Fruit fly (Drosophila melanogaster): ENCODE data around the gene CG11396.

The CG11396 gene

dm6 chr3L:20809088-20809999 lies 21.4 kb upstream of the CG11396 start, which contains the start of the genes CG3634 and HIPP1:
TSS of gene CG3634 (minus strand) at chr3L:20809272.
TSS of gene HIPP1 (plus strand) at chr3L:20809669.
- TF ChIP-seq usp (GFP tag; optimal IDR thresholded peaks at IDR 0.05): no peak
- TF ChIP-seq psq (optimal IDR thresholded peaks at IDR 0.05): no peak
- no peak for TF ChIP-seq Dll (optimal IDR thresholded peaks at IDR 0.05)
- no peak for TF ChIP-seq pan (optimal IDR thresholded peaks at IDR 0.05)
- no peak for TF ChIP-seq EcR (GFP tag; optimal IDR thresholded peaks at IDR 0.05)
- TF ChIP-seq CG8478 (optimal IDR thresholded peaks at IDR 0.05): no peak

DNA sequence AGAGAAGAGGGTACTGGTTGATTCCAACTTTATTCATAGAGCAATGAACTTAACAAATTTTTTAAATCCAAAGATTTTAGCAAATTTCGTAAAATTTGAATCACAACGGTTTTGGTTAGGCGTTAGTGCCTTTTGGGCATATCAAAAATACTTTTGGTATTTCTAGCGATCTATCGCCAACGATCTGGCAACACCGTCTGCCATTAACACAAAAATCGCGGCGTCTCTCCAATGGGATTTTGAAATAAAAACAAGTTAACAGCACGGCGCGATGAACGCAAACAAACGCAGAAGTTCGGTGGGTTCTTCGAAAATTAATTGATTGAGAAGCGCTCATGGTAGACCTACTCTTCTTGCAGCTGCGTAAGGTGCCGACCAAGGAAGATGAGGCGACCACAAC lies 12.3 kb upstream of the CG11396 start, which contains the start of gene Spc105R:
TSS of gene Spc105R (plus strand) at position 203 of the 400 bp plus-strand sequence.
- TF ChIP-seq usp (GFP tag; optimal IDR thresholded peaks at IDR 0.05) (no peak), pan (optimal IDR thresholded peaks at IDR 0.05) (no peak), CG8478 (optimal IDR thresholded peaks at IDR 0.05) (no peak), Dll (optimal IDR thresholded peaks at IDR 0.05) (no peak), EcR (GFP tag; optimal IDR thresholded peaks at IDR 0.05) (no peak), psq (optimal IDR thresholded peaks at IDR 0.05) (no peak)

DNA sequence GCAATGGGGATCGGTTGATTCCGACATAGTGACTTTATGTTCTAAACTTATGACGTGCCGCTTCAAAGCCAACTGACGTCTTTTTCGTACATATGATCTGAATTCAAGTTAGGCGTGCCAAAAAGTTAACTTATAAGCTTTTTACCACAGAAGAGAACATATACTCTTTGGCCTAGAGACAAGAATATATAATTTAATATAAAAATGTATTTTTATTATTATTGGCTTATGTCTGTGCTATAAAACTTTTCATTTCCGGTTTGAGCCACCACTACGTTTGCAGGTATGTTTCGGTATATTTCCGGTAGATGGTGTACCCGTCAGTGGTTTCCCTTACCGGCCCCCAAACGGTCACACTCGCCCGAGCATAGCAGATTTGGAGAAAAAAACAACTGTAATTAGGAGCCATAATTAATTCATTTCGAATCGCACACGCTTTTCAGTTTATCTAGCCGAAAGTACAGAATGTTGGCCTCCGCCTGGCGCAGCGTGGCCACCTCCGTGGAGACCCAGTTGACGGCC lies 10.4 kb upstream of the CG11396 start, which contains the start of the genes CG3698 and tzn:
TSS of gene CG3698 (minus strand) at position 51 of the 522 bp plus-strand sequence.
TSS of gene tzn (plus strand) at position 321 of the 522 bp plus-strand sequence.
- TF ChIP-seq usp (GFP tag; optimal IDR thresholded peaks at IDR 0.05): no peak
- no peak for TF ChIP-seq EcR (GFP tag; optimal IDR thresholded peaks at IDR 0.05)
- no peak for TF ChIP-seq psq (optimal IDR thresholded peaks at IDR 0.05)
- no peak for TF ChIP-seq Dll (optimal IDR thresholded peaks at IDR 0.05)
- TF ChIP-seq CG8478 (optimal IDR thresholded peaks at IDR 0.05): no peak
- no peak for TF ChIP-seq pan (optimal IDR thresholded peaks at IDR 0.05)

DNA sequence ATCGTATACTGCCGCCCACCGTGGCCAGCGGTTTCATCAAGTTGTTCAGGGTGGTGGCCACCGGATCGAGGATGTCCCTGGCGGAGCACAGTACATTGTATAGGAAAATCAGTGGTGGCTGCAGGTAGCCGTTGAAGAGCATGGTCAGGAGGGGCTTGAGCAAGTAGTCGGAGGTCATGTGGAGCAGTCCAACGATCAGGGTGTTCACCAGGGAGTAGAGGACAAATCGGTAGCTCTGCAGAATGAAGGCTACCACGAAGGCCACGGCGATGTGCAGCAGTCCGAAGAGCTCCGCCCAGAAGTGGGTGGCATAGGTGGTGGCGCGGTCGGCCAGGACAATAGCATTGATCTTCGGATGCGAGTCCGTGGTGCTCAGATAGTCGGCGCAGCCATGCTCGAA lies 9.4 kb upstream of the CG11396 start:
- TF ChIP-seq pan (optimal IDR thresholded peaks at IDR 0.05): no peak

- TF ChIP-seq EcR (GFP tag; optimal IDR thresholded peaks at IDR 0.05) (no peak), psq (optimal IDR thresholded peaks at IDR 0.05) (no peak), Dll (optimal IDR thresholded peaks at IDR 0.05) (no peak), CG8478 (optimal IDR thresholded peaks at IDR 0.05) (no peak)
Observed at dm6 chr3L:20796757-20797156, 8.8 kb upstream of the CG11396 start.

DNA sequence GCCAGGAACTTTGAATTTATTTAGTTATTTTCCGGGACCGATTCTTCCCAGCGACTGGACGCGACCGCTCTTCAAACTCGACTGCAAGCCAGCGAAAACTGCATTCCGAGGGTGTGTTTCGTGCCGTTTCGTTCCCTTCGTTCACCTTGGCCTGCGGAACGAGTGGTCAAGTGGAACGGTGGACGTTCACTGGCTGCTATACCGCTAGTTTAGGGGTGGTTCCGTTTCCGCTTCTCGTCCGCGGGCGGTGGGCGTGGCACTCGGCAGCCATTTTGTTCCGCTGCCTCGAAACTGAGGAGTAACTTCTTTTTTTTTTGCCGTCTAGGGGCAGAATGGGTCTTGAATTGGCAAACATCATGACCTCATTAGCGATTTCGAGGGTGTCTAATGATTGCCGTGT lies 4.8 kb upstream of the CG11396 start, which contains the start of gene Six4:
TSS of gene Six4 (minus strand) at position 85 of the 400 bp plus-strand sequence.
- TF ChIP-seq CG8478 (optimal IDR thresholded peaks at IDR 0.05): no peak
- TF ChIP-seq pan (optimal IDR thresholded peaks at IDR 0.05): no peak
- no peak for TF ChIP-seq EcR (GFP tag; optimal IDR thresholded peaks at IDR 0.05)
- no peak for TF ChIP-seq usp (GFP tag; optimal IDR thresholded peaks at IDR 0.05)
- no peak for TF ChIP-seq Dll (optimal IDR thresholded peaks at IDR 0.05)
- no peak for TF ChIP-seq psq (optimal IDR thresholded peaks at IDR 0.05)

- TF ChIP-seq EcR (GFP tag; optimal IDR thresholded peaks at IDR 0.05) (no peak), Dll (optimal IDR thresholded peaks at IDR 0.05) (no peak), psq (optimal IDR thresholded peaks at IDR 0.05) (no peak), pan (optimal IDR thresholded peaks at IDR 0.05) (no peak), CG8478 (optimal IDR thresholded peaks at IDR 0.05) (no peak), usp (GFP tag; optimal IDR thresholded peaks at IDR 0.05) (no peak)
Observed at dm6 chr3L:20789299-20789698, 1.4 kb upstream of the CG11396 start.

DNA sequence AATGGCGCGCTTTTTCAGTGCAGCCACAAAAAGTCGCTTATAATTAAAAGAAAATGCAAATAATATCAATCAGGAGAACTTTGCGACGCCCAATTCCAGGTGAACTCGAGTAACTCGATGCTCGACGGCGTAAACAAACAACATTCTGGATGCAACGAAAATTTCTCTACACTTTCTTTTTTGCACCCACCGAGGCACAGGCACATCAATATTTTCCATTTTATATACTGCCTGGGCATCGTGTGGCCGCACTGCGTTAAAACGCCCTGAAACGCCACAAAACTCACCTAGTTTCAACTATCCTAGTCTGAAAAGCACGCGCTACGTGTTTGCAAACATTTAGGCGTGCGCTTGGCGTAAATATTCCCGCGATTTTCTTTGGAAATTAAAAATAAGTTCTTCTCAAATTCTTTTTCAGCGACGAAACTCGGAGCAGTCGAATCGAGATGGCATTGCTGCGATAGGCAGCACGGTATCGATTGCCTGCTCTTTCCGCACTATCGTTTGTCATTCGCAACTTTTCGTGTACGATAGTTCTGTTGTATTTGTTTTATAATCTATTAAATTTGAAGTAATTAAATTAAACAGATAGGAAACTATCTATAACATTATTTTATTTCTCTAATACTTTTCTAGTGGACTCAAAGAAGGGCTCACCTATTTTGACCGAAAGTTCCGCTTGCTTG lies 2.1 kb downstream of the CG11396 start, which contains the start of gene Pcif1:
TSS of gene Pcif1 (minus strand) at position 456 of the 686 bp plus-strand sequence.
- TF ChIP-seq CG8478 (optimal IDR thresholded peaks at IDR 0.05) (no peak), EcR (GFP tag; optimal IDR thresholded peaks at IDR 0.05) (no peak), pan (optimal IDR thresholded peaks at IDR 0.05) (no peak), psq (optimal IDR thresholded peaks at IDR 0.05) (no peak), usp (GFP tag; optimal IDR thresholded peaks at IDR 0.05) (no peak), Dll (optimal IDR thresholded peaks at IDR 0.05) (no peak)

dm6 chr3L:20784812-20785671 lies 2.9 kb downstream of the CG11396 start:
- TF ChIP-seq Dll (optimal IDR thresholded peaks at IDR 0.05) (peak; percentile 93), pan (optimal IDR thresholded peaks at IDR 0.05) (no peak)

DNA sequence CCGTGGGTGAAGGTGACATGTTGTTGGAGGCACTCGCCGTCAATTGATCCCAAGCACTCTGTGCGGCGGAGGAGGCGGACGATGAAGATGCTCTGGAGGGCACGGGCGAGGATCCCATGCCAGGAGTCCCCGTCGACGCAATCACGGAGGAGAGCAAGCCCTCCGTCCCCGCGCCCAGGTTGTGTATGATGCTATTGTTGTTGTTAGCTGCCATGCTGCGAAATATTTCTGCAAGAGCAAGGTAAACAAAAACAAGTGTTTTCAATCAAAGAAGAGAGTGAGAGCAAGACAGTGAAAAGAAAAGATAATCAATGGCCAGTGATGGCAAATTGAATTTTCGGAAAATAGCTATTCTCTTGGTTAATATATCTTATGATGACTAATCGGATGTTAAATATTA lies 3.5 kb downstream of the CG11396 start:
- TF ChIP-seq Dll (optimal IDR thresholded peaks at IDR 0.05) (peak; percentile 16), EcR (GFP tag; optimal IDR thresholded peaks at IDR 0.05) (no peak)

DNA sequence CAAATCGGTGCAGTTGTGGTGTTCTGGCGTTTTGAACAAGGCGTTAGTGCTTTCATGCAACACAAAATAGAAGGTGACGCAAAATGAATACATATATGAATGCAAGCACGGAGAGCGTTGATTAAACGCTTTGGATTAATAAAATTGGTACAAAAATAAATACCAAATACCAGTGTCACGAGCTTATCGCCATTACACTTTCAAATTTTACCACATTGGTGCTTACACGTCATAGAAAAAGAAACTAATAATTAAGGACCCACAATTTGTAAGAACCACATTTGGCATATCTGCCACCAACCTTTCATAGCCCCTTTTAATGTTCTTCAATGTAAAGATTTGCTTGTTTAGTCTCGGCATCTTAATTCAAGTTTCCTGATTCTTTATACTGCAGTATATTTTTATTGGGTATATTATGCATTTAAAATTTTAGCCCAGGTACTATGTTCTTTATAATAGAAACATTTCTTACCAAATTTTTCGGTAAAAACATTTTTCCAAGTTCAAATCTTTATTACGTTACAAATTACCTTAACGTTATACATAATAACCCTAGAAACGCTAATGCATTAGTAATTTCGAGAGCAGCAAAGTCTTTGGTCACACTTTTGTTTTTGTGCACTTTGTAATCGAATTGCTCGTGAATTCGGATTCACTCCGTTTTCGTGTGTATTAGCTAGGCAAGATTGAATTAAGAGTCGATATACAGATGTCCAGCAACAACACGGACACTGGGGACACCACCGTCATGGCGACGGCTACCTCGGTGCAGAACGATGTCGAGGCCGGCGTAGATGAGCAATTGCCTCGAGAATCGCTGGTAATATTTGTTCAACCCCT lies 9.5 kb downstream of the CG11396 start, which contains the start of the genes Pex16 and Pex14:
TSS of gene Pex16 (minus strand) at position 41 of the 840 bp plus-strand sequence.
TSS of gene Pex14 (plus strand) at position 576 of the 840 bp plus-strand sequence.
- TF ChIP-seq usp (GFP tag; optimal IDR thresholded peaks at IDR 0.05) (no peak), Dll (optimal IDR thresholded peaks at IDR 0.05) (no peak), EcR (GFP tag; optimal IDR thresholded peaks at IDR 0.05) (no peak), pan (optimal IDR thresholded peaks at IDR 0.05) (no peak)

Data from whole organism.